Worm (Caenorhabditis elegans): ENCODE results near the gene lgc-32.

DNA sequence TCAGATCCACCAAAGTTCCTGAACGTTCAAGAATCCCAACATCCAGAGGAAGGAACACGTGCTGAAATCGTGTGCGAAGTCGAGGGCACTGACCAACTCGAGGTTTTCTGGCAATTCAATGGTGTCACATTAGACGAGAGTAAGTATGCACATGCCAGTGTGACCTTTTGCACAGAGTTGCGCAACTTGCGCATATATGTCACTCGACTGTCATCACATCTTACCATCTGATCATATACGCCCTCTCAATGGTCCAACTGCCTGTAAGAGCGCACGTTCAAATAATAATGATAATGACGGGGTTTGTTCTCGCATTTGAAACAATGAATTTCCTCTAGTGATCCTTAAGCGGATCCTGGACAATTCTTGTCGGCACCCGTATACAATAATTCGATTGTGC, 24.3 kb downstream of the lgc-32 start:
- TF ChIP-seq ztf-4 (tag; optimal IDR thresholded peaks at IDR 0.05) (no peak), nhr-25 (tag; optimal IDR thresholded peaks at IDR 0.05) (no peak), nhr-77 (tag; optimal IDR thresholded peaks at IDR 0.05) (no peak), ceh-82 (tag; optimal IDR thresholded peaks at IDR 0.05) (no peak), elt-1 (tag; optimal IDR thresholded peaks at IDR 0.05) (no peak), aly-2 (tag; optimal IDR thresholded peaks at IDR 0.05) (no peak), lin-13 (GFP tag; optimal IDR thresholded peaks at IDR 0.05) (no peak), nhr-23 (tag; optimal IDR thresholded peaks at IDR 0.05) (no peak), unc-62 (GFP tag; optimal IDR thresholded peaks at IDR 0.05) (no peak), snpc-4 (tag; optimal IDR thresholded peaks at IDR 0.05) (no peak), ceh-16 (tag; optimal IDR thresholded peaks at IDR 0.05) (no peak), lin-11 (tag; optimal IDR thresholded peaks at IDR 0.05) (no peak), unc-39 (tag; optimal IDR thresholded peaks at IDR 0.05) (no peak)
